Fruit fly (Drosophila melanogaster): ENCODE results near the gene CG7560.
A peak's percentile ranks its signal among the peaks of the same experiment; 100 is the strongest.

CG7560 gene

DNA sequence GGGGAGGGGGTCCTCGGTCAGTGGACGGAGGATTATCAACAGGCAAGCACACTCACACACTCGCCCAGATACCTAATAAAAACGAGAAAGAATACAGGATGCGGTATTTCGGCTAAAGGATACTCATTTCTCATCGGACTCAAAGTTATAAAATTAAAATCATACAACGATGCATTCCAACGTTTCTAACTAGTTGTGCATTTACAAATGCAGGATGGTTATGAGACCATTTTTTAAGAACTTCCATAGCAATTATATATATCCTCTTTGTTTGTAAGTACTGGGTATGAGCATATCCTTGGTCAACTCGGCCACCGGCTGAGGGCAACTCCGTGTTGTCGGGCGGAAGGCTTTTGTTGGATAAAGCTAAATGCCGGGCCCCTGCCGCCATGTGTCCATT is 22.7 kb upstream of the CG7560 start (continued):
- TF ChIP-seq Hmx (GFP tag; optimal IDR thresholded peaks at IDR 0.05) = no peak
- TF ChIP-seq CG13296 (GFP tag; optimal IDR thresholded peaks at IDR 0.05) = peak; percentile 2
- TF ChIP-seq B-H1 (GFP tag; IDR thresholded peaks at IDR 0.05) = no peak; the same call in 2 of the 3 replicates
- TF ChIP-seq Ravus (GFP tag; IDR thresholded peaks at IDR 0.05) = no peak
- TF ChIP-seq prd (optimal IDR thresholded peaks at IDR 0.05) = no peak
- peak; percentile 66 for TF ChIP-seq prd (GFP tag; IDR thresholded peaks at IDR 0.05)
- no peak for TF ChIP-seq CG4854 (GFP tag; optimal IDR thresholded peaks at IDR 0.05)
- peak; percentile 20 for TF ChIP-seq CG10979 (tag; optimal IDR thresholded peaks at IDR 0.05)
- TF ChIP-seq yki (optimal IDR thresholded peaks at IDR 0.05) = no peak
- no peak for TF ChIP-seq CG15601 (tag; optimal IDR thresholded peaks at IDR 0.05)
- no peak for TF ChIP-seq CG34224 (GFP tag; IDR thresholded peaks at IDR 0.05; ENCODE audit: partially characterized antibody)
- TF ChIP-seq CG18011 (GFP tag; optimal IDR thresholded peaks at IDR 0.05) = no peak
- TF ChIP-seq jumu (GFP tag; optimal IDR thresholded peaks at IDR 0.05) = no peak
- peak; percentile 9 for TF ChIP-seq CG7556 (GFP tag; optimal IDR thresholded peaks at IDR 0.05)
- peak; percentile 26 for TF ChIP-seq phol (tag; optimal IDR thresholded peaks at IDR 0.05)
- TF ChIP-seq Med (GFP tag) = peak; percentile 84
- peak; percentile 56 for TF ChIP-seq lilli (GFP tag; optimal IDR thresholded peaks at IDR 0.05)
- no peak for TF ChIP-seq lbe (GFP tag; optimal IDR thresholded peaks at IDR 0.05)
- no peak for TF ChIP-seq twi (tag; optimal IDR thresholded peaks at IDR 0.05)
- no peak for TF ChIP-seq CG13123 (GFP tag; optimal IDR thresholded peaks at IDR 0.05)
- TF ChIP-seq sisA (GFP tag; IDR thresholded peaks at IDR 0.05) = peak; percentile 53
- TF ChIP-seq HLH4C (GFP tag; IDR thresholded peaks at IDR 0.05; ENCODE audit: partially characterized antibody) = no peak
- TF ChIP-seq CG1024 (GFP tag; IDR thresholded peaks at IDR 0.05) = no peak
- TF ChIP-seq HLHmδ (GFP tag; optimal IDR thresholded peaks at IDR 0.05) = no peak
- peak; percentile 56 for TF ChIP-seq CG12769 (tag; optimal IDR thresholded peaks at IDR 0.05)
- peak; percentile 27 for TF ChIP-seq CG15514 (GFP tag; optimal IDR thresholded peaks at IDR 0.05)
- TF ChIP-seq h (optimal IDR thresholded peaks at IDR 0.05) = no peak
- no peak for TF ChIP-seq Lim3 (GFP tag; IDR thresholded peaks at IDR 0.05)
- TF ChIP-seq seq (GFP tag; IDR thresholded peaks at IDR 0.05) = 0 out of 2 replicates have a peak, but pooled peaks have one; percentile 24
- no peak for TF ChIP-seq Opbp (GFP tag; IDR thresholded peaks at IDR 0.05; ENCODE audit: partially characterized antibody)
- 0 out of 3 replicates have a peak, but pooled peaks have one; percentile 39 for TF ChIP-seq so (GFP tag; IDR thresholded peaks at IDR 0.05)
- TF ChIP-seq emc (GFP tag; optimal IDR thresholded peaks at IDR 0.05) = no peak
- TF ChIP-seq GATAe (GFP tag; conservative IDR thresholded peaks at IDR 0.05) = no peak
- no peak for TF ChIP-seq CG17328 (GFP tag; IDR thresholded peaks at IDR 0.05)
- TF ChIP-seq NFAT (GFP tag; IDR thresholded peaks at IDR 0.05) = no peak
- no peak for TF ChIP-seq Mes4 (GFP tag; optimal IDR thresholded peaks at IDR 0.05)
- TF ChIP-seq CG1602 (GFP tag; optimal IDR thresholded peaks at IDR 0.05) = no peak
- no peak for TF ChIP-seq tin (GFP tag; optimal IDR thresholded peaks at IDR 0.05)
- no peak for TF ChIP-seq CG31365 (tag; optimal IDR thresholded peaks at IDR 0.05)
- TF ChIP-seq Drgx (GFP tag; IDR thresholded peaks at IDR 0.05) = no peak
- TF ChIP-seq CG2875 (GFP tag; optimal IDR thresholded peaks at IDR 0.05) = no peak
- peak; percentile 30 for TF ChIP-seq CG12071 (GFP tag; optimal IDR thresholded peaks at IDR 0.05)
- no peak for TF ChIP-seq nerfin-1 (tag; optimal IDR thresholded peaks at IDR 0.05)
- TF ChIP-seq CG8388 (GFP tag; optimal IDR thresholded peaks at IDR 0.05) = peak; percentile 1
- TF ChIP-seq CG13424 (tag; optimal IDR thresholded peaks at IDR 0.05) = no peak
- no peak for TF ChIP-seq run (tag; optimal IDR thresholded peaks at IDR 0.05)
- no peak for TF ChIP-seq CG1529 (GFP tag; optimal IDR thresholded peaks at IDR 0.05)
- no peak for TF ChIP-seq CG9797 (GFP tag; optimal IDR thresholded peaks at IDR 0.05)
- no peak for TF ChIP-seq CkIIα-i1 (GFP tag; IDR thresholded peaks at IDR 0.05)
- TF ChIP-seq Fer3 (tag; optimal IDR thresholded peaks at IDR 0.05) = peak; percentile 55
- no peak for TF ChIP-seq Max (GFP tag; optimal IDR thresholded peaks at IDR 0.05)
- TF ChIP-seq CG15269 (tag; optimal IDR thresholded peaks at IDR 0.05) = no peak
